Fruit fly (Drosophila melanogaster): Measurements from ENCODE around the gene CG9536.

The CG9536 gene

DNA sequence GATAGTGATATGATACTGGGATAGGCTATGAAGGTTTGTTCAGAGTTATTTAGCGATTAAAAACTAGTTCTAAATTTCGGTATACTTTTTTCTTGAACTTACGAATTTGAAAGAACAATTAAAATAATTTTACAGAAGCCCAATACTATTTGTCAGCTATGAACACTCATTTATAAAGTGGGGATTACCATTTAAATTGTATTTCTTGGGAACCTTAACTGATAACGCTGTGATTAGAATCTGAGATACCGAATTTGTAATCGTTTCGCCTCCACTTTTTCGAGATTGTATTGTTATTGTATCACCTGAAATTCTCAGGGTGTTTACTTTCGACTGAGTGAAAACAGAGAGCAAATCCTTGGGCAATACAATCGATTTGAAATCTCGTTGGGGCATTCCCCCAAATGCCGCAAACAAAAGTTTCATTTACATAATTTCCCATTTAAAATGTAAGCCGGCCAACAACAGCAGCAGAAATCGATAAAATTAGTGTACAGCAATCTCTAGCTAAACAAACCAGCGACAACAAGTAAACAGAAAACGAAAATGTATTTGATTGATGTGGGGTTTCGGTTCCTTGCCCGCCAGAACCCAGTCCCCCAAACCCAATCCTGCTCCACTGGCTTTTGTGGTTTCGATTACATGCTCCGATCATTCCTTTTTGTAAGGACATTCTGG lies 24.0 kb upstream of the CG9536 start (continued):
- TF ChIP-seq CG6813 (GFP tag; optimal IDR thresholded peaks at IDR 0.05) (no peak), CG18599 (GFP tag; optimal IDR thresholded peaks at IDR 0.05) (no peak), CG4328 (GFP tag; optimal IDR thresholded peaks at IDR 0.05) (no peak), Lim3 (GFP tag; IDR thresholded peaks at IDR 0.05) (no peak), NFAT (GFP tag; IDR thresholded peaks at IDR 0.05) (no peak), CG18619 (GFP tag; optimal IDR thresholded peaks at IDR 0.05) (no peak), CG2120 (GFP tag; optimal IDR thresholded peaks at IDR 0.05) (no peak), Med (GFP tag) (peak; percentile 17), CG43689 (GFP tag; IDR thresholded peaks at IDR 0.05) (no peak), exex (tag; optimal IDR thresholded peaks at IDR 0.05) (peak; percentile 62), CG4854 (GFP tag; optimal IDR thresholded peaks at IDR 0.05) (no peak), gfzf (GFP tag; optimal IDR thresholded peaks at IDR 0.05) (no peak), oc (tag; optimal IDR thresholded peaks at IDR 0.05) (no peak), HLH4C (GFP tag; IDR thresholded peaks at IDR 0.05; ENCODE audit: partially characterized antibody) (no peak), Hr39 (optimal IDR thresholded peaks at IDR 0.05) (no peak), vvl (GFP tag; IDR thresholded peaks at IDR 0.05) (no peak), Dll (GFP tag; IDR thresholded peaks at IDR 0.05; ENCODE audit: partially characterized antibody) (no peak), lov (optimal IDR thresholded peaks at IDR 0.05) (no peak), lov (GFP tag; IDR thresholded peaks at IDR 0.05) (no peak), mirr (GFP tag; optimal IDR thresholded peaks at IDR 0.05) (no peak), gsb (GFP tag; IDR thresholded peaks at IDR 0.05) (no peak), slou (GFP tag; optimal IDR thresholded peaks at IDR 0.05) (no peak), Adf1 (GFP tag; IDR thresholded peaks at IDR 0.05) (no peak), Oaz (GFP tag; IDR thresholded peaks at IDR 0.05) (no peak)

DNA sequence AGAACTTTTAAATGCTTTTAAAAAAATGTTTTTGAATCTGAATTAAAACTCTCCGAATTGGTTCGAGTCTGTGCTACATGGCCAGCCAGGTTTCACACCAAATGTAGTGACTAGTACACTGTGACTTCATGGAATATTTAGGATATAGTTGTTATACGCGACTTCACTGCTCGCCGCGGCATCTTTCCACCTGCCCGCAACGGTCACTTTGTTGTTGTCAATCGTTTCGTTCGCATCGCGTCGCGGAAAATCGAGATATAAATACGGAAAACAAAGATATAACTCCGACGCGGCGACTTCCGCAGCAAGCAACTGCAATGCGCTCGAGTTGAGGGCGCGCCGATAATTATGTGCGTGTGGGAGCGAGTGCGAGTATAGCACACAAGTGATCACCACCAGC lies 21.7 kb upstream of the CG9536 start, which contains the start of gene CG31637:
Gene CG31637 (plus strand): TSS at position 200 of the 400 bp plus-strand sequence.
- TF ChIP-seq CG42726 (GFP tag; IDR thresholded peaks at IDR 0.05; ENCODE audit: partially characterized antibody) (0 out of 2 replicates have a peak, but pooled peaks have one; percentile 2), CG18262 (tag; optimal IDR thresholded peaks at IDR 0.05) (peak; percentile 0), Dref (GFP tag; IDR thresholded peaks at IDR 0.05) (peak; percentile 44), Opbp (GFP tag; IDR thresholded peaks at IDR 0.05; ENCODE audit: partially characterized antibody) (peak; percentile 52; the same call in 1 of the 3 replicates), bcd (GFP tag; optimal IDR thresholded peaks at IDR 0.05) (no peak), CG13287 (GFP tag; IDR thresholded peaks at IDR 0.05; ENCODE audit: partially characterized antibody) (peak; percentile 64), HLHmδ (GFP tag; optimal IDR thresholded peaks at IDR 0.05) (peak; percentile 39), slou (GFP tag; optimal IDR thresholded peaks at IDR 0.05) (peak; percentile 14), ci (GFP tag; IDR thresholded peaks at IDR 0.05) (peak; percentile 65; the same call in 1 of the 3 replicates), gce (GFP tag; IDR thresholded peaks at IDR 0.05) (no peak), CHES-1-like (GFP tag; optimal IDR thresholded peaks at IDR 0.05) (peak; percentile 12), dan (GFP tag; IDR thresholded peaks at IDR 0.05) (no peak), CG17361 (GFP tag; IDR thresholded peaks at IDR 0.05) (0 out of 3 replicates have a peak, but pooled peaks have one; percentile 13), Dbx (GFP tag; IDR thresholded peaks at IDR 0.05) (peak; percentile 66), tna (GFP tag; IDR thresholded peaks at IDR 0.05; ENCODE audit: partially characterized antibody) (peak; percentile 43; the same call in 1 of the 2 replicates), CG8388 (GFP tag; optimal IDR thresholded peaks at IDR 0.05) (no peak), kay (GFP tag; optimal IDR thresholded peaks at IDR 0.05) (no peak), cato (GFP tag; optimal IDR thresholded peaks at IDR 0.05; ENCODE audit: borderline replicate concordance) (no peak), grn (GFP tag; optimal IDR thresholded peaks at IDR 0.05) (peak; percentile 57), CG12155 (GFP tag; optimal IDR thresholded peaks at IDR 0.05) (peak; percentile 26), E2f2 (GFP tag; IDR thresholded peaks at IDR 0.05) (peak; percentile 70), CG12659 (GFP tag; optimal IDR thresholded peaks at IDR 0.05) (peak; percentile 82), CG17385 (GFP tag; optimal IDR thresholded peaks at IDR 0.05) (peak; percentile 11), tin (GFP tag; optimal IDR thresholded peaks at IDR 0.05) (peak; percentile 16), YL-1 (GFP tag; optimal IDR thresholded peaks at IDR 0.05) (peak; percentile 74), hb (GFP tag; IDR thresholded peaks at IDR 0.05; ENCODE audit: partially characterized antibody) (no peak), Hr78 (GFP tag; optimal IDR thresholded peaks at IDR 0.05) (no peak)
